Fruit fly (Drosophila melanogaster): ENCODE data around the gene CG34269.

CG34269 gene

dm6 chr3L:516948-517599 lies 11.1 kb upstream of the CG34269 start (continued):
- TF ChIP-seq Sox15 (GFP tag; optimal IDR thresholded peaks at IDR 0.05), result no peak
- no peak for TF ChIP-seq Hr38 (GFP tag; optimal IDR thresholded peaks at IDR 0.05)
- peak; percentile 93 for TF ChIP-seq CG15336 (GFP tag; IDR thresholded peaks at IDR 0.05)
- TF ChIP-seq CG11294 (GFP tag; IDR thresholded peaks at IDR 0.05), result 0 out of 2 replicates have a peak, but pooled peaks have one; percentile 15
- peak; percentile 6 for TF ChIP-seq topi (GFP tag; optimal IDR thresholded peaks at IDR 0.05)
- TF ChIP-seq Met (GFP tag; optimal IDR thresholded peaks at IDR 0.05), result peak; percentile 14
- no peak for TF ChIP-seq fkh (GFP tag; optimal IDR thresholded peaks at IDR 0.05)
- TF ChIP-seq CG16779 (tag; optimal IDR thresholded peaks at IDR 0.05), result no peak
- TF ChIP-seq dsx (GFP tag; optimal IDR thresholded peaks at IDR 0.05; ENCODE audit: poor library complexity, severe bottlenecking), result no peak
- TF ChIP-seq pdm3 (GFP tag; optimal IDR thresholded peaks at IDR 0.05), result peak; percentile 32
- peak; percentile 8 for TF ChIP-seq esn (GFP tag; optimal IDR thresholded peaks at IDR 0.05)
- TF ChIP-seq Eip75B (GFP tag; optimal IDR thresholded peaks at IDR 0.05), result peak; percentile 9
- TF ChIP-seq Ets21C (GFP tag; optimal IDR thresholded peaks at IDR 0.05), result no peak
- TF ChIP-seq Sox102F (GFP tag; optimal IDR thresholded peaks at IDR 0.05), result no peak
- no peak for TF ChIP-seq CG6854 (GFP tag; optimal IDR thresholded peaks at IDR 0.05)
- TF ChIP-seq Blimp-1 (GFP tag; optimal IDR thresholded peaks at IDR 0.05), result no peak
- no peak for TF ChIP-seq Hr39 (GFP tag; optimal IDR thresholded peaks at IDR 0.05)
- TF ChIP-seq Eip78C (GFP tag), result peak; percentile 76
- TF ChIP-seq CG32006 (GFP tag; optimal IDR thresholded peaks at IDR 0.05), result peak; percentile 84
- TF ChIP-seq CG34406 (GFP tag; optimal IDR thresholded peaks at IDR 0.05), result no peak
- TF ChIP-seq CG8319 (GFP tag; optimal IDR thresholded peaks at IDR 0.05), result no peak
- TF ChIP-seq CG31627 (GFP tag; optimal IDR thresholded peaks at IDR 0.05), result peak; percentile 8
- no peak for TF ChIP-seq Eip93F (GFP tag; optimal IDR thresholded peaks at IDR 0.05)
- no peak for TF ChIP-seq CG8632 (GFP tag; optimal IDR thresholded peaks at IDR 0.05)
- peak; percentile 55 for TF ChIP-seq Lpt (GFP tag; optimal IDR thresholded peaks at IDR 0.05)
- peak; percentile 62; the same call in 2 of the 3 replicates for TF ChIP-seq CG6163 (GFP tag; IDR thresholded peaks at IDR 0.05)
- TF ChIP-seq ss (GFP tag; optimal IDR thresholded peaks at IDR 0.05), result no peak
- peak; percentile 91 for TF ChIP-seq CG8119 (GFP tag; IDR thresholded peaks at IDR 0.05)
- peak; percentile 40 for TF ChIP-seq CG10631 (GFP tag; optimal IDR thresholded peaks at IDR 0.05)
- TF ChIP-seq Gug (GFP tag; IDR thresholded peaks at IDR 0.05), result peak; percentile 70
- peak; percentile 59 for TF ChIP-seq dac (GFP tag; optimal IDR thresholded peaks at IDR 0.05)
- TF ChIP-seq salr (GFP tag; optimal IDR thresholded peaks at IDR 0.05), result peak in 1 of 2 experiments; percentile 7
- no peak for TF ChIP-seq CG11762 (GFP tag; optimal IDR thresholded peaks at IDR 0.05; ENCODE audit: insufficient read depth)
- TF ChIP-seq Hr4 (GFP tag; optimal IDR thresholded peaks at IDR 0.05), result peak; percentile 86

- TF ChIP-seq achi (GFP tag; optimal IDR thresholded peaks at IDR 0.05) (no peak), CG6163 (GFP tag; IDR thresholded peaks at IDR 0.05) (peak; percentile 30; the same call in 1 of the 3 replicates), fd59A (GFP tag; optimal IDR thresholded peaks at IDR 0.05) (no peak), topi (GFP tag; optimal IDR thresholded peaks at IDR 0.05) (no peak), Ets96B (tag; optimal IDR thresholded peaks at IDR 0.05) (no peak), eg (GFP tag; IDR thresholded peaks at IDR 0.05) (no peak), svp (GFP tag) (peak; percentile 69), Sox15 (GFP tag; optimal IDR thresholded peaks at IDR 0.05) (no peak), Met (GFP tag; optimal IDR thresholded peaks at IDR 0.05) (no peak), cyc (GFP tag; optimal IDR thresholded peaks at IDR 0.05) (no peak), CG8632 (GFP tag; optimal IDR thresholded peaks at IDR 0.05) (no peak), Lpt (GFP tag; optimal IDR thresholded peaks at IDR 0.05) (no peak), pdm3 (GFP tag; optimal IDR thresholded peaks at IDR 0.05) (peak; percentile 10), CG6792 (GFP tag; optimal IDR thresholded peaks at IDR 0.05) (no peak), Gug (GFP tag; IDR thresholded peaks at IDR 0.05) (no peak), lz (GFP tag; optimal IDR thresholded peaks at IDR 0.05) (no peak), CG9139 (GFP tag; optimal IDR thresholded peaks at IDR 0.05) (no peak), CG8319 (GFP tag; optimal IDR thresholded peaks at IDR 0.05) (no peak), dac (GFP tag; optimal IDR thresholded peaks at IDR 0.05) (no peak), CG3919 (GFP tag; optimal IDR thresholded peaks at IDR 0.05) (no peak), dsx (GFP tag; optimal IDR thresholded peaks at IDR 0.05; ENCODE audit: poor library complexity, severe bottlenecking) (no peak), OdsH (GFP tag; optimal IDR thresholded peaks at IDR 0.05) (peak; percentile 3), CG11294 (GFP tag; IDR thresholded peaks at IDR 0.05) (no peak), CG32006 (GFP tag; optimal IDR thresholded peaks at IDR 0.05) (peak; percentile 32), salr (GFP tag; optimal IDR thresholded peaks at IDR 0.05) (no peak), CG11902 (GFP tag; optimal IDR thresholded peaks at IDR 0.05) (peak; percentile 7), Smox (GFP tag; optimal IDR thresholded peaks at IDR 0.05) (no peak), CG7368 (GFP tag; optimal IDR thresholded peaks at IDR 0.05) (no peak)
Observed at dm6 chr3L:520465-521216, 7.5 kb upstream of the CG34269 start.

Data from whole organism, prepupa.